Worm (Caenorhabditis elegans): ENCODE data around the gene B0403.3.

B0403.3 gene

ce11 chrX:7063236-7063635 is at the start of gene B0403.3:
Gene B0403.3 (minus strand): TSS chrX:7063336.
- no peak for TF ChIP-seq alr-1 (tag; optimal IDR thresholded peaks at IDR 0.05)
- no peak for TF ChIP-seq ztf-1 (GFP tag; conservative IDR thresholded peaks at IDR 0.05)
- no peak for TF ChIP-seq ZK546.5 (tag; optimal IDR thresholded peaks at IDR 0.05)
- TF ChIP-seq nhr-21 (tag; optimal IDR thresholded peaks at IDR 0.05), result no peak
- no peak for TF ChIP-seq elt-3 (tag; optimal IDR thresholded peaks at IDR 0.05)
- TF ChIP-seq mdl-1 (tag; optimal IDR thresholded peaks at IDR 0.05), result no peak
- no peak for TF ChIP-seq nhr-12 (tag; optimal IDR thresholded peaks at IDR 0.05)
- TF ChIP-seq nhr-77 (tag; optimal IDR thresholded peaks at IDR 0.05), result no peak
- TF ChIP-seq sma-9 (GFP tag; optimal IDR thresholded peaks at IDR 0.05), result no peak
- no peak for TF ChIP-seq sma-9 (tag; optimal IDR thresholded peaks at IDR 0.05)
- TF ChIP-seq sma-3 (GFP tag; optimal IDR thresholded peaks at IDR 0.05), result no peak
- no peak for TF ChIP-seq ceh-16 (tag; optimal IDR thresholded peaks at IDR 0.05)
- no peak for TF ChIP-seq ztf-11 (tag; optimal IDR thresholded peaks at IDR 0.05)
- TF ChIP-seq R02D3.7 (tag; optimal IDR thresholded peaks at IDR 0.05), result no peak

ce11 chrX:7112589-7112988 is 49.5 kb upstream of the B0403.3 start, which contains the start of gene C36B7.1:
Gene C36B7.1 (plus strand): TSS chrX:7112889.
- TF ChIP-seq gmeb-1 (tag; optimal IDR thresholded peaks at IDR 0.05), result no peak

ce11 chrX:7106103-7106502 is 43.0 kb upstream of the B0403.3 start, which contains the start of gene C36B7.2:
Gene C36B7.2 (plus strand): TSS chrX:7106403.
- no peak for TF ChIP-seq zag-1 (tag; optimal IDR thresholded peaks at IDR 0.05)
- no peak for TF ChIP-seq mab-5 (tag; optimal IDR thresholded peaks at IDR 0.05)
- TF ChIP-seq nhr-23 (tag; optimal IDR thresholded peaks at IDR 0.05), result no peak
- TF ChIP-seq Y55F3AM.14 (GFP tag; optimal IDR thresholded peaks at IDR 0.05), result no peak
- no peak for TF ChIP-seq sma-3 (GFP tag; optimal IDR thresholded peaks at IDR 0.05)
- TF ChIP-seq blmp-1 (tag; optimal IDR thresholded peaks at IDR 0.05; ENCODE audit: insufficient read depth), result no peak
- no peak for TF ChIP-seq fos-1 (tag; optimal IDR thresholded peaks at IDR 0.05)
- TF ChIP-seq gmeb-1 (tag; optimal IDR thresholded peaks at IDR 0.05), result no peak

ce11 chrX:7101477-7101876 is 38.3 kb upstream of the B0403.3 start, which contains the start of gene C36B7.3:
Gene C36B7.3 (plus strand): TSS chrX:7101777.
- TF ChIP-seq nhr-12 (tag; optimal IDR thresholded peaks at IDR 0.05) (no peak), lsy-2 (tag; optimal IDR thresholded peaks at IDR 0.05) (no peak), zag-1 (tag; optimal IDR thresholded peaks at IDR 0.05) (no peak), elt-1 (tag; optimal IDR thresholded peaks at IDR 0.05) (no peak), R02D3.7 (tag; optimal IDR thresholded peaks at IDR 0.05) (no peak), nhr-21 (tag; optimal IDR thresholded peaks at IDR 0.05) (no peak), sma-9 (GFP tag; optimal IDR thresholded peaks at IDR 0.05) (no peak), sma-9 (tag; optimal IDR thresholded peaks at IDR 0.05) (no peak), skn-1 (tag; optimal IDR thresholded peaks at IDR 0.05) (no peak), Y55F3AM.14 (GFP tag; optimal IDR thresholded peaks at IDR 0.05) (no peak), egl-27 (tag; optimal IDR thresholded peaks at IDR 0.05) (no peak), lin-39 (tag; optimal IDR thresholded peaks at IDR 0.05) (no peak), sma-3 (GFP tag; optimal IDR thresholded peaks at IDR 0.05) (no peak), crh-2 (tag; optimal IDR thresholded peaks at IDR 0.05) (no peak), ceh-16 (tag; optimal IDR thresholded peaks at IDR 0.05) (no peak), mbf-1 (tag; optimal IDR thresholded peaks at IDR 0.05) (no peak), mdl-1 (tag; optimal IDR thresholded peaks at IDR 0.05) (no peak), unc-39 (tag; optimal IDR thresholded peaks at IDR 0.05) (no peak), nhr-237 (tag; optimal IDR thresholded peaks at IDR 0.05) (no peak), nhr-23 (tag; optimal IDR thresholded peaks at IDR 0.05) (no peak)

ce11 chrX:7100290-7100689 is 37.2 kb upstream of the B0403.3 start, which contains the start of gene C36B7.6:
Gene C36B7.6 (minus strand): TSS chrX:7100338.
- TF ChIP-seq alr-1 (tag; optimal IDR thresholded peaks at IDR 0.05) (no peak), lin-11 (tag; optimal IDR thresholded peaks at IDR 0.05) (no peak), sma-3 (GFP tag; optimal IDR thresholded peaks at IDR 0.05) (peak; percentile 3), elt-3 (tag; optimal IDR thresholded peaks at IDR 0.05) (no peak), elt-1 (tag; optimal IDR thresholded peaks at IDR 0.05) (no peak), fos-1 (tag; optimal IDR thresholded peaks at IDR 0.05) (peak; percentile 43), crh-2 (tag; optimal IDR thresholded peaks at IDR 0.05) (peak; percentile 30), mbf-1 (tag; optimal IDR thresholded peaks at IDR 0.05) (no peak), nhr-129 (tag; optimal IDR thresholded peaks at IDR 0.05) (peak; percentile 53), egl-27 (tag; optimal IDR thresholded peaks at IDR 0.05) (no peak), nhr-11 (tag; optimal IDR thresholded peaks at IDR 0.05) (no peak), mdl-1 (tag; optimal IDR thresholded peaks at IDR 0.05) (no peak), unc-55 (GFP tag; optimal IDR thresholded peaks at IDR 0.05) (peak; percentile 37), C34F6.9 (tag; optimal IDR thresholded peaks at IDR 0.05) (peak; percentile 54), unc-62 (GFP tag; optimal IDR thresholded peaks at IDR 0.05) (no peak), mab-5 (tag; optimal IDR thresholded peaks at IDR 0.05) (no peak), F13H6.1 (tag; optimal IDR thresholded peaks at IDR 0.05) (no peak)

Data from whole organism, L2 larva.